Worm (Caenorhabditis elegans) whole organism, L2 larva: ENCODE data around the gene pitp-1.

Experiments
- C34F6.9 ChIP-seq: fragments of 150-350 bp; optimal IDR thresholded peaks from 2 replicates; lab custom pipeline; 2014; ENCODE audit warnings: missing biosample characterization, missing genetic modification characterization
- F13H6.1 ChIP-seq: sonication (generic microtip); optimal IDR thresholded peaks from 2 replicates; lab custom pipeline; 2016; ENCODE audit warnings: missing genetic modification characterization, missing compliant biosample characterization
- R02D3.7 ChIP-seq: fragments of 150-350 bp; optimal IDR thresholded peaks from 2 replicates; lab custom pipeline; 2014; ENCODE audit warnings: missing biosample characterization, missing genetic modification characterization
- Y55F3AM.14 ChIP-seq: fragments of 200-800 bp; sonication (Bioruptor generic); optimal IDR thresholded peaks from 2 replicates; lab custom pipeline; 2018; ENCODE audit warnings: mild to moderate bottlenecking, missing genetic modification characterization, missing compliant biosample characterization
- ZK546.5 ChIP-seq: sonication (generic microtip); optimal IDR thresholded peaks from 2 replicates; lab custom pipeline; 2017; ENCODE audit warnings: missing biosample characterization, missing genetic modification characterization
- ama-1 ChIP-seq: fragments of 150-350 bp; optimal IDR thresholded peaks from 2 replicates; lab custom pipeline; 2018; ENCODE audit warnings: inconsistent platforms
- blmp-1 ChIP-seq: sonication (generic microtip); optimal IDR thresholded peaks from 2 replicates; lab custom pipeline; 2017; ENCODE audit warnings: missing genetic modification characterization, mild to moderate bottlenecking, missing compliant biosample characterization, antibody characterized with exemption, moderate library complexity; ENCODE audit not compliant: insufficient read depth
- ceh-16 ChIP-seq: fragments of 150-350 bp; optimal IDR thresholded peaks from 2 replicates; lab custom pipeline; 2014; ENCODE audit warnings: missing biosample characterization, missing genetic modification characterization
- ceh-82 ChIP-seq: fragments of 150-350 bp; optimal IDR thresholded peaks from 2 replicates; lab custom pipeline; 2014; ENCODE audit warnings: missing biosample characterization, missing genetic modification characterization
- crh-2 ChIP-seq: sonication (generic microtip); optimal IDR thresholded peaks from 2 replicates; lab custom pipeline; 2017; ENCODE audit warnings: missing biosample characterization, missing genetic modification characterization
- dmd-4 ChIP-seq: sonication (generic microtip); optimal IDR thresholded peaks from 2 replicates; lab custom pipeline; 2017; ENCODE audit warnings: missing biosample characterization, missing genetic modification characterization
- fos-1 ChIP-seq: fragments of 150-350 bp; optimal IDR thresholded peaks from 2 replicates; lab custom pipeline; 2014; ENCODE audit warnings: missing biosample characterization, missing genetic modification characterization
- gmeb-1 ChIP-seq: fragments of 150-350 bp; optimal IDR thresholded peaks from 2 replicates; lab custom pipeline; 2014; ENCODE audit warnings: missing biosample characterization, missing genetic modification characterization
- lin-11 ChIP-seq: fragments of 150-350 bp; sonication (generic microtip); optimal IDR thresholded peaks from 2 replicates; lab custom pipeline; 2014; ENCODE audit warnings: missing biosample characterization, missing genetic modification characterization, inconsistent platforms, mixed read lengths
- lin-13 ChIP-seq: fragments of 150-350 bp; optimal IDR thresholded peaks from 2 replicates; lab custom pipeline; 2014; ENCODE audit warnings: missing biosample characterization, missing genetic modification reagents, missing genetic modification characterization
- lsy-2 ChIP-seq, 2 experiments: fragments of 150-350 bp in 1 of 2; sonication (generic microtip) in 1 of 2; optimal IDR thresholded peaks; 2 replicates each; lab custom pipeline; 2014 to 2017; ENCODE audit warnings: missing biosample characterization in 2 of 2, missing genetic modification characterization in 2 of 2
- mab-5 ChIP-seq: fragments of 150-350 bp; optimal IDR thresholded peaks from 2 replicates; lab custom pipeline; 2014; ENCODE audit warnings: missing biosample characterization, missing genetic modification characterization
- mdl-1 ChIP-seq, 2 experiments: fragments of 150-350 bp in 1 of 2; sonication (generic microtip) in 1 of 2; optimal IDR thresholded peaks; 2 replicates each; lab custom pipeline; 2017; ENCODE audit warnings: missing biosample characterization in 2 of 2, missing genetic modification characterization in 2 of 2
- nhr-10 ChIP-seq: sonication (generic microtip); optimal IDR thresholded peaks from 2 replicates; lab custom pipeline; 2017; ENCODE audit warnings: missing biosample characterization, missing genetic modification characterization
- nhr-11 ChIP-seq: fragments of 150-350 bp; optimal IDR thresholded peaks from 2 replicates; lab custom pipeline; 2014; ENCODE audit warnings: missing biosample characterization, missing genetic modification characterization
- nhr-12 ChIP-seq: fragments of 150-350 bp; optimal IDR thresholded peaks from 2 replicates; lab custom pipeline; 2014; ENCODE audit warnings: missing biosample characterization, missing genetic modification characterization
- nhr-129 ChIP-seq: fragments of 150-350 bp; optimal IDR thresholded peaks from 2 replicates; lab custom pipeline; 2014; ENCODE audit warnings: missing biosample characterization, missing genetic modification characterization
- nhr-21 ChIP-seq: fragments of 150-350 bp; optimal IDR thresholded peaks from 2 replicates; lab custom pipeline; 2014; ENCODE audit warnings: missing biosample characterization, missing genetic modification characterization
- nhr-23 ChIP-seq: fragments of 150-350 bp; optimal IDR thresholded peaks from 2 replicates; lab custom pipeline; 2014; ENCODE audit warnings: missing biosample characterization, missing genetic modification reagents, missing genetic modification characterization
- nhr-25 ChIP-seq: fragments of 150-350 bp; sonication (generic microtip); optimal IDR thresholded peaks from 3 replicates; lab custom pipeline; 2014; ENCODE audit warnings: missing biosample characterization, missing genetic modification characterization
- nhr-6 ChIP-seq: fragments of 150-350 bp; optimal IDR thresholded peaks from 2 replicates; lab custom pipeline; 2014; ENCODE audit warnings: missing biosample characterization, missing genetic modification characterization
- nhr-77 ChIP-seq: fragments of 150-350 bp; optimal IDR thresholded peaks from 2 replicates; lab custom pipeline; 2014; ENCODE audit warnings: missing biosample characterization, missing genetic modification characterization
- peb-1 ChIP-seq: fragments of 150-350 bp; optimal IDR thresholded peaks from 2 replicates; lab custom pipeline; 2014; ENCODE audit warnings: missing biosample characterization, missing genetic modification characterization
- sem-4 ChIP-seq: fragments of 150-350 bp; optimal IDR thresholded peaks from 2 replicates; lab custom pipeline; 2014; ENCODE audit warnings: missing biosample characterization, missing genetic modification reagents, missing genetic modification characterization
- skn-1 ChIP-seq: sonication (generic microtip); optimal IDR thresholded peaks from 2 replicates; lab custom pipeline; 2017; ENCODE audit warnings: missing biosample characterization, missing genetic modification characterization
- sma-3 ChIP-seq: sonication (generic microtip); optimal IDR thresholded peaks from 2 replicates; lab custom pipeline; 2016; ENCODE audit warnings: missing genetic modification reagents, missing genetic modification characterization, missing compliant biosample characterization
- sma-9 ChIP-seq, 2 experiments: fragments of 150-350 bp in 1 of 2; sonication (generic microtip) in 1 of 2; optimal IDR thresholded peaks; 2 replicates each; lab custom pipeline; 2014 to 2016; ENCODE audit warnings: missing genetic modification characterization in 2 of 2, mild to moderate bottlenecking in 1 of 2, missing biosample characterization in 1 of 2, missing compliant biosample characterization in 1 of 2, missing genetic modification reagents in 1 of 2, moderate library complexity in 1 of 2
- snpc-4 ChIP-seq: fragments of 150-350 bp; optimal IDR thresholded peaks from 2 replicates; lab custom pipeline; 2014; ENCODE audit warnings: missing biosample characterization, missing genetic modification characterization
- unc-39 ChIP-seq: fragments of 150-350 bp; optimal IDR thresholded peaks from 2 replicates; lab custom pipeline; 2014; ENCODE audit warnings: missing biosample characterization, missing genetic modification characterization
- unc-55 ChIP-seq: fragments of 150-350 bp; sonication (generic microtip); optimal IDR thresholded peaks from 3 replicates; lab custom pipeline; 2014; ENCODE audit warnings: missing biosample characterization, missing genetic modification reagents, missing genetic modification characterization
- unc-62 ChIP-seq: fragments of 150-350 bp; optimal IDR thresholded peaks from 2 replicates; lab custom pipeline; 2014; ENCODE audit warnings: missing biosample characterization, missing genetic modification reagents, missing genetic modification characterization
- zag-1 ChIP-seq: fragments of 150-350 bp; optimal IDR thresholded peaks from 2 replicates; lab custom pipeline; 2014; ENCODE audit warnings: missing biosample characterization, missing genetic modification characterization
- ztf-1 ChIP-seq: fragments of 200-800 bp; sonication (Bioruptor generic); conservative IDR thresholded peaks from 2 replicates; pipeline ENCODE4 v1.3.6; 2022; ENCODE audit warnings: missing genetic modification characterization, missing compliant biosample characterization
- ztf-11 ChIP-seq: sonication (generic microtip); optimal IDR thresholded peaks from 2 replicates; lab custom pipeline; 2017; ENCODE audit warnings: missing biosample characterization, missing genetic modification characterization
- ztf-4 ChIP-seq: fragments of 150-350 bp; optimal IDR thresholded peaks from 2 replicates; lab custom pipeline; 2014; ENCODE audit warnings: missing biosample characterization, missing genetic modification characterization

Gene pitp-1

DNA sequence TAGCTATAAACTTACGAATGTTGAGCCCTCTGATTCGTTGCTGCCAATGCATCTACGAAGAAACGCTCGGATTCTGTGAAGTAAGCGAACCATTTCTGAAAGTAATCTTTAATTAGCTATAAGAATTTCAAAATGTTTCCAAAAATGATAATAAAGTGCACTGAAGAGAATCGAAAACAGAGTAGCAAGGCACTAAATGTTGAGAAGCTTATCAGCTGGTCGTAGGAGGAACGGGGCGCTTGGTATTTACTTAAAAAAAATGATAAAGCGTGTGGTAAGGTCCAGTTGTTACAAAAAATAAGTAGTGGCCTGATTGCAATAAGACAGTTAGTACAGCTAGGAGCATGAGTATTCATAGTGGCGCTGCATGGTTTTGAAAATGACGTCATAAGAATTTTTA, 16.7 kb upstream of the pitp-1 start, which contains the start of gene C54C6.7:
C54C6.7 (minus strand) TSS at position 101 of the 400 bp plus-strand sequence.
- TF ChIP-seq F13H6.1 (tag; lab: Kevin White, UChicago) (no peak), ceh-82 (no peak), nhr-23 (tag; lab: Kevin White, UChicago) (no peak), nhr-6 (tag; lab: Kevin White, UChicago) (no peak), ceh-16 (tag; lab: Kevin White, UChicago) (no peak), lsy-2 (tag; optimal IDR thresholded peaks at IDR 0.05; lab: Kevin White, UChicago) (no peak)

DNA sequence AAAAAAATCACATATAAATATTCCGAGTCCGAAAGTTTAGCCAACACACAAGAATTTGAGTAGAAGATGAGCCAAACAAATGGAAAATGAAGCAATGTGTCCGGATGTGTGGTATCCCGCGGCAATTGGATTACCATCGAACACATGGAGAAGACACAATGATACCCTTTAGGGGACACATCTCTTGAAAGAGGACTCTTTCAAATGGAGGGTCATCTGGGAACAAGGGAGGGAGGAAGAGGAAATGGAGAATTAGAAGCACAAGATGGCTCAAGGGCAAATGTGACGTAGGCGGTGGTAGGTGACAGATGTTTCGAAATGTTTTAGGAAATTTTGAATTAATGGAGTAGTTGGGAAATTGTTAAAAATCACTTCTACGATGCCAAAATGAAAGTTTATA, 13.5 kb upstream of the pitp-1 start:
- TF ChIP-seq C34F6.9 (tag; lab: Kevin White, UChicago): peak; percentile 24
- no peak for TF ChIP-seq nhr-11 (tag; lab: Kevin White, UChicago)
- TF ChIP-seq lin-13: no peak
- peak; percentile 47 for TF ChIP-seq zag-1 (tag; lab: Kevin White, UChicago)
- TF ChIP-seq sma-9 (GFP tag; optimal IDR thresholded peaks at IDR 0.05; lab: Kevin White, UChicago): peak; percentile 1
- TF ChIP-seq sma-9 (tag; optimal IDR thresholded peaks at IDR 0.05; lab: Kevin White, UChicago): no peak
- peak; percentile 43 for TF ChIP-seq sem-4 (tag; lab: Kevin White, UChicago)
- TF ChIP-seq ZK546.5: no peak

DNA sequence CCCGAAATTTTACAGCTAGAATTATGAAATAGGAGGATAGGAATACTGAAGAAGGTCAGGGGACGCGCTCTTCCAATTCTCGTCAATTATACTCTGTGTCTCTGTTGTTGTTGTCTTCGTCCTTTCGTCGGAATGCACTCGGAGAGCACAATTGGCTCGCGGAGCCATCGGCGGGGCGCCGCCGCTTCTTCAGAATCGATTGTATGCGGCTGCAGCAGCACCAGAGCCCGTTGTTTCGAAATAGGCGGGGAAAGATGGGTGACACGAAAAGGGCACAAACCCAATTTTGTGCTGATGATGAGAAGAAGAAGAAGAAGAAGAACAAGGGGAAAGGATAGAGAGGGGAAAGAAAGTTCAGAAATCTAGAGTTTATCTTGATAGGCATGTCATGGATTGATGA, 12.5 kb upstream of the pitp-1 start:
- TF ChIP-seq ztf-1 (GFP tag; lab: Robert Waterston, UW): no peak
- TF ChIP-seq F13H6.1 (tag; lab: Kevin White, UChicago): peak; percentile 19
- TF ChIP-seq nhr-129 (tag; lab: Kevin White, UChicago): peak; percentile 22
- peak; percentile 35 for TF ChIP-seq C34F6.9 (tag; lab: Kevin White, UChicago)
- TF ChIP-seq nhr-6 (tag; lab: Kevin White, UChicago): no peak
- peak; percentile 28 for TF ChIP-seq unc-55 (GFP tag; lab: Kevin White, UChicago)
- no peak for TF ChIP-seq mdl-1 (tag; optimal IDR thresholded peaks at IDR 0.05; lab: Kevin White, UChicago)
- TF ChIP-seq sem-4 (tag; lab: Kevin White, UChicago): peak; percentile 1
- peak in 1 of 2 experiments; percentile 26 for TF ChIP-seq lsy-2 (tag; optimal IDR thresholded peaks at IDR 0.05; lab: Kevin White, UChicago)
- peak; percentile 85 for TF ChIP-seq zag-1 (tag; lab: Kevin White, UChicago)
- TF ChIP-seq R02D3.7 (tag; lab: Kevin White, UChicago): no peak
- TF ChIP-seq fos-1 (tag; lab: Kevin White, UChicago): no peak
- TF ChIP-seq, all 48 proteins: peak for 7

DNA sequence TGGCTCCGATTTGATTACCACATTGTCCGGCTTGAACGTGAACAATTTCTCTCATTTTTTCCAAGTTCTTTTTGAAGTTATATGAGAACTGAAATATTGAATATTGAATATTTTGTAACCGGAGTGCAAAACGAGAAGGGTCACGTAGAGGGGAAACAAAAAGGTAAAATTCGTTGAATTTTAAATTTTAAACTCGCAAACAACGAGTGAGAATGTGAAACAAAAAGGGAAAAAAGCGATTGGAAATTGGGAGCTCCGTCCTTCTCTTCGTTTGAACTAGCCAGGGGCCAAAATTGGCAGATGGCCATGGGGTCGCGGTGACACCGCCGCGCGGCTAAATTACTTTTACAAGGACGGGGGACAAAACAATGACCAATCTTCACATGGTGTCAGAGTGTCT, 11.9 kb upstream of the pitp-1 start, which contains the start of gene ben-1:
ben-1 (minus strand) TSS at position 101 of the 400 bp plus-strand sequence.
- TF ChIP-seq nhr-129 (tag; lab: Kevin White, UChicago) (no peak), mdl-1 (tag; optimal IDR thresholded peaks at IDR 0.05; lab: Kevin White, UChicago) (no peak), ama-1 (lab: Kevin White, UChicago) (no peak)
- TF ChIP-seq, all 48 proteins: peak for 0

DNA sequence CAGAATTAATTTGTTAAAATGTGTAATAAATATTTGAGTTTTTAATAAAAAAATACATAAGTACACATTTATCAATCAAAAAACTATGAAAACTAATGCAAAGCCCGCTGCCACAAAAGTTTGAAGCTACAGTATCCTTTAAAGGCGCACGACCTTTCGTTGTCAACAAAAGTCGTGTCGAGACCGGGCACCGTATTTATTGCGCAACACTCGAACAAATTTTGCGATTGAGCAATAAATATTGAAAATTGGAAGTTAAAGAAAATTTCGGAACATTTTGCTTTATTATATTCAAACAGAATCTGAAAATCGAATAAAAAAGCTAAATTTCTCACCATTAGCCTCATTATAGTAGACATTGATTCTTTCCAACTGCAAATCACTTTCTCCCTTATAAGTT, 11.5 kb upstream of the pitp-1 start:
- no peak for TF ChIP-seq ztf-11

DNA sequence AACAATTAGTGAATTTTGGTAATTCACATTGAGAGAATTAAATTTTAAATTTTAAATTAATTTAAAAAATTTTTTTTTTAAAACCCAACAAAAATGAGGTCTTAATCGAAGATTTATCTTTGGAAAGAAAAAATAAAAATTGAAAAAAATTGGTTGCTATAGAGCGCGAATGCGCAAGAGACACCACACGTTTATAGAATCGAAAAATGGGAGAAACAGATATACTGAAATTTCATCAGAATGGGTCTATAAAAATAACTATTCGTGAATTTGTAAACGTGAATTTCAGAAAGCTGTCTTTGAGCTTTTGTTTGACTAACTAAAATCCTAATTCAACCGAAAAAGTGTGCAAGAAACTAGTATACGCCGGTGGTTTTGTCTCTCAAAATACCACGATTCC, 10.8 kb upstream of the pitp-1 start:
- TF ChIP-seq nhr-129 (tag; lab: Kevin White, UChicago) (peak; percentile 23), skn-1 (tag; lab: Kevin White, UChicago) (no peak), crh-2 (peak; percentile 37), gmeb-1 (tag; lab: Kevin White, UChicago) (peak; percentile 55), nhr-21 (tag; lab: Kevin White, UChicago) (peak; percentile 17), F13H6.1 (tag; lab: Kevin White, UChicago) (peak; percentile 8), unc-62 (GFP tag; lab: Kevin White, UChicago) (no peak), mab-5 (tag; lab: Kevin White, UChicago) (no peak), ztf-11 (no peak), lin-13 (peak; percentile 68), unc-39 (tag; lab: Kevin White, UChicago) (no peak), C34F6.9 (tag; lab: Kevin White, UChicago) (peak; percentile 84), ztf-1 (GFP tag; lab: Robert Waterston, UW) (no peak), fos-1 (tag; lab: Kevin White, UChicago) (peak; percentile 47), lsy-2 (tag; optimal IDR thresholded peaks at IDR 0.05; lab: Kevin White, UChicago) (peak; percentile 14 to 77), sma-3 (GFP tag; lab: Kevin White, UChicago) (peak; percentile 78), lin-11 (tag; lab: Kevin White, UChicago) (no peak), zag-1 (tag; lab: Kevin White, UChicago) (no peak), ama-1 (lab: Kevin White, UChicago) (no peak), ztf-4 (tag; lab: Kevin White, UChicago) (no peak), blmp-1 (tag; lab: Kevin White, UChicago) (no peak), peb-1 (tag; lab: Kevin White, UChicago) (no peak), sma-9 (GFP tag; optimal IDR thresholded peaks at IDR 0.05; lab: Kevin White, UChicago) (peak; percentile 34), sma-9 (tag; optimal IDR thresholded peaks at IDR 0.05; lab: Kevin White, UChicago) (no peak), nhr-25 (tag; lab: Kevin White, UChicago) (no peak), nhr-11 (tag; lab: Kevin White, UChicago) (no peak), sem-4 (tag; lab: Kevin White, UChicago) (no peak), nhr-77 (tag; lab: Kevin White, UChicago) (no peak), dmd-4 (tag; lab: Kevin White, UChicago) (no peak), nhr-12 (tag; lab: Kevin White, UChicago) (no peak), nhr-10 (tag; lab: Kevin White, UChicago) (no peak), snpc-4 (tag; lab: Kevin White, UChicago) (no peak), Y55F3AM.14 (GFP tag; lab: Kevin White, UChicago) (no peak)
